Fruit fly (Drosophila melanogaster): ENCODE data around the gene CG14275.
A peak's percentile ranks its signal among the peaks of the same experiment; 100 is the strongest.

Gene CG14275

dm6 chr2L:8374235-8374634 is 47.0 kb downstream of the CG14275 start, which contains the start of gene Wdr82:
TSS of gene Wdr82 (plus strand) at chr2L:8374461.
- no peak for TF ChIP-seq Hr96 (GFP tag; optimal IDR thresholded peaks at IDR 0.05)
- peak; percentile 56 for TF ChIP-seq bab1 (GFP tag; optimal IDR thresholded peaks at IDR 0.05)
- no peak for TF ChIP-seq Clk (GFP tag; optimal IDR thresholded peaks at IDR 0.05)

- no peak for TF ChIP-seq CG5204 (GFP tag; optimal IDR thresholded peaks at IDR 0.05)
- TF ChIP-seq toe (GFP tag; optimal IDR thresholded peaks at IDR 0.05), result peak; percentile 98
- peak; percentile 95 for TF ChIP-seq pad (GFP tag; optimal IDR thresholded peaks at IDR 0.05)
- TF ChIP-seq Hr96 (GFP tag; optimal IDR thresholded peaks at IDR 0.05), result peak; percentile 95
- TF ChIP-seq cic (GFP tag; optimal IDR thresholded peaks at IDR 0.05), result peak; percentile 93
- peak; percentile 99 for TF ChIP-seq CG33017 (tag; optimal IDR thresholded peaks at IDR 0.05)
- peak; percentile 99 for TF ChIP-seq CG7045 (GFP tag; optimal IDR thresholded peaks at IDR 0.05)
- peak; percentile 100 for TF ChIP-seq CG12768 (GFP tag; optimal IDR thresholded peaks at IDR 0.05)
- peak; percentile 88 for TF ChIP-seq ovo (GFP tag; optimal IDR thresholded peaks at IDR 0.05)
- peak; percentile 94 for TF ChIP-seq Mnt (GFP tag; optimal IDR thresholded peaks at IDR 0.05)
- peak; percentile 98 for TF ChIP-seq CG1620 (GFP tag; optimal IDR thresholded peaks at IDR 0.05)
- peak; percentile 99 for TF ChIP-seq CG11617 (GFP tag; optimal IDR thresholded peaks at IDR 0.05)
- peak; percentile 100 for TF ChIP-seq bab1 (GFP tag; optimal IDR thresholded peaks at IDR 0.05)
- peak; percentile 88 for TF ChIP-seq tj (GFP tag; optimal IDR thresholded peaks at IDR 0.05)
- peak; percentile 100 for TF ChIP-seq CG7101 (tag; optimal IDR thresholded peaks at IDR 0.05)
- TF ChIP-seq CG14711 (tag; optimal IDR thresholded peaks at IDR 0.05), result peak; percentile 99
- peak; percentile 98 for TF ChIP-seq Crg-1 (GFP tag; optimal IDR thresholded peaks at IDR 0.05)
- no peak for TF ChIP-seq cnc (optimal IDR thresholded peaks at IDR 0.05)
- peak; percentile 97 for TF ChIP-seq kay (GFP tag; ENCODE audit: borderline replicate concordance)
- TF ChIP-seq Clk (GFP tag; optimal IDR thresholded peaks at IDR 0.05), result peak; percentile 98
Measured at dm6 chr2L:8376717-8377116, 49.5 kb downstream of the CG14275 start, which contains the start of the genes CG13390 and CG17294. TSS of gene CG13390 (minus strand) at chr2L:8376797. TSS of gene CG17294 (plus strand) at chr2L:8377035.

dm6 chr2L:8381508-8382036 is 54.3 kb downstream of the CG14275 start, which contains the start of gene AlaRS:
TSS of gene AlaRS (minus strand) at chr2L:8381764.
- TF ChIP-seq tj (GFP tag; optimal IDR thresholded peaks at IDR 0.05), result peak; percentile 69
- TF ChIP-seq CG14711 (tag; optimal IDR thresholded peaks at IDR 0.05), result peak; percentile 52
- TF ChIP-seq CG33017 (tag; optimal IDR thresholded peaks at IDR 0.05), result peak; percentile 60
- TF ChIP-seq CG1620 (GFP tag; optimal IDR thresholded peaks at IDR 0.05), result peak; percentile 40
- TF ChIP-seq CG5204 (GFP tag; optimal IDR thresholded peaks at IDR 0.05), result peak; percentile 37
- TF ChIP-seq toe (GFP tag; optimal IDR thresholded peaks at IDR 0.05), result peak; percentile 34
- peak; percentile 24 for TF ChIP-seq cic (GFP tag; optimal IDR thresholded peaks at IDR 0.05)
- TF ChIP-seq Crg-1 (GFP tag; optimal IDR thresholded peaks at IDR 0.05), result peak; percentile 30
- TF ChIP-seq bab1 (GFP tag; optimal IDR thresholded peaks at IDR 0.05), result peak; percentile 71
- no peak for TF ChIP-seq Clk (GFP tag; optimal IDR thresholded peaks at IDR 0.05)
- peak; percentile 90 for TF ChIP-seq Mnt (GFP tag; optimal IDR thresholded peaks at IDR 0.05)
- TF ChIP-seq cnc (optimal IDR thresholded peaks at IDR 0.05), result no peak
- TF ChIP-seq kay (GFP tag; ENCODE audit: borderline replicate concordance), result peak; percentile 87
- TF ChIP-seq CG7101 (tag; optimal IDR thresholded peaks at IDR 0.05), result peak; percentile 51
- TF ChIP-seq CG12768 (GFP tag; optimal IDR thresholded peaks at IDR 0.05), result peak; percentile 61
- peak; percentile 70 for TF ChIP-seq CG11617 (GFP tag; optimal IDR thresholded peaks at IDR 0.05)
- no peak for TF ChIP-seq Hr96 (GFP tag; optimal IDR thresholded peaks at IDR 0.05)
- no peak for TF ChIP-seq ovo (GFP tag; optimal IDR thresholded peaks at IDR 0.05)
- peak; percentile 29 for TF ChIP-seq CG7045 (GFP tag; optimal IDR thresholded peaks at IDR 0.05)
- TF ChIP-seq pad (GFP tag; optimal IDR thresholded peaks at IDR 0.05), result no peak
